Fruit fly (Drosophila melanogaster): ENCODE measurements around the gene CG12481.

DNA sequence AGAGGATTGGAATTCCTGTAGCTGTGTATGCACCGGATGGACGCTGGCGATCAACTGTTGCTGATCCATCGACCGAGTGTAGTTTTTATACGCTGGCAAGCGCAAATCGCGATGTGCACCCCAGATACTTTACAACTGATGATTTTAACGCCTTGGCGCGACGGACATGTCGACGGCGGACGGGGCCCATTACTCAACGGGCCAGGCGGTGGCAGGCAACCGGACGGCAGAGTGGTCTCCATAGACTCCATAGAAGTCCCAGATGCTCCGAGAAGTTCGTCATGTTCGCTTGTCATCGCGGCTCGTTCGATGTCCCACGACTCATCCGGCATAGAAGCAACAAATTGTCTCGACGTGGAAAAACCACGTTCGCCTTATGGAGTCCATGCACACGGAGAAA is 4.9 kb downstream of the CG12481 start, which contains the start of gene CG13403:
- TF ChIP-seq CG8478 (optimal IDR thresholded peaks at IDR 0.05) (no peak), CTCF (optimal IDR thresholded peaks at IDR 0.05) (no peak)

Measured in S2 (cell line).